Worm (Caenorhabditis elegans): ENCODE results near the gene npr-17.

npr-17 gene

DNA sequence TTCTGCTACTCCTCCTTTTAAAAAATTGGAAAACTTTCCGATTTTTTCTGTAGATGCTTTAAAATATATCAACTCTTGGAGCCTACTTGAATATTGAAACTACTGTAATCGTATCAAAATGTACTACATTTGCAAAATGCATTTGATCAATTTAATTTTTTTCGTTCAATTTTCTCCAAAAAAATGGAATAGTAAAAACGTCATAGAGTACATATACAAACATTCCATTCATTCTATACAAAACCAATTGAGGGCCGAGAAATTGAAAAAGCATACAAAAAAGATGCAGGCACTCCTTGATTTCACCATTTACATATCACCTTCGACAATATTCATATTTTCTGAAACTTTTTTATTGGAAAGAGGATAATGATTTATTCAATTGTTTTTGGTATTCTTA, 7.8 kb upstream of the npr-17 start, which contains the start of gene C06G4.6:
Gene C06G4.6, plus strand, starts transcription at position 301 of the 400 bp plus-strand sequence.
- TF ChIP-seq T22C8.4 (GFP tag; IDR thresholded peaks at IDR 0.05) (no peak), ztf-29 (GFP tag; IDR thresholded peaks at IDR 0.05) (no peak), flt-1 (GFP tag; IDR thresholded peaks at IDR 0.05) (no peak), klf-2 (GFP tag; conservative IDR thresholded peaks at IDR 0.05) (no peak), med-1 (GFP tag; optimal IDR thresholded peaks at IDR 0.05; ENCODE audit: insufficient read depth) (no peak), cog-1 (tag; optimal IDR thresholded peaks at IDR 0.05) (no peak), tab-1 (GFP tag; IDR thresholded peaks at IDR 0.05) (no peak), ref-1 (GFP tag; conservative IDR thresholded peaks at IDR 0.05) (no peak), ztf-23 (GFP tag; IDR thresholded peaks at IDR 0.05) (no peak)

DNA sequence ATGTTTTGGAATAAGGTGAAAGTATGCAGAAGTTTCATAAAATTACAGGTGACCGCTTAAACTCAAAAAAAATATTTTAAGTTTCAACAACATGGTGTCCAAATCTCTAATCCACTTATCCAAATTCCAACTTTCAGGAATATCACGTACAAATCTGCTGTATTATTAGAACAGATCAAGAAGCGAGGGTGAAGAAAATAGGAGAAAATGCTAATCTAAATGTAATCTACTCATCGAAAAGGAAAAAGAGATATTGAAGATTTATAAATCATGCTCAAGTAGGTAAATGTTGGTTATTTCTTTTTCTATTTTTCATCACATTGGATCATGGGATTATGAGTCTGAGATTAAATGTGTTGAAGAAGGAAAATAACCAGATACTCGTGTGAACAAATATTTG, 5.3 kb upstream of the npr-17 start:
- no peak for TF ChIP-seq cog-1 (tag; optimal IDR thresholded peaks at IDR 0.05)

DNA sequence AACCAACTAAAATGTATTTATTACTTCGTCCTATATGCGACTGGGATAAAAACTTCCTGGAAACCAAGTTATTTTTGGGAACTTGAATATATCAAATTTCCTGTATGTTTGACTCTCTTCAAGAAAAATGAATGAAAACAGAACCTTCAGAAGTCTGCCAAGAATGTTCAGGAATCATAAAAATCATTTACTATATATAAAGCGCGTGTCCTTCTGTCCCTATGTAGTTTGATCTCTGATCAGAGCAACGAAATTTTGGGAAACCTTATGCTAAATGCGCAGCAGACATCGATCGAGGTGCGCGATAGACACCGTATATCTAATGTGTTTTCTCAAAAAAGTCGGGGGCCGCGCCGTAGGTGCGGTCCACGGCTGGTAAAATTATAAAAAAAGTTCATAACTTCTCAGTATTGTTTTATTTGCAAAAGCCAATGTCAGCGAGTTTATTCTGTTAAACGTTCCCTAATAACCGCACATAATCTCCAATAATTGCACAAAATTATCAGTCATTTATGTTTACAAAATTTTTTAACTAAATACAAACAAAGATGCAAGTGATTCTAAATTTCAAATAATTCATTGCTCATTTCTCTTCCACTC, 1.3 kb upstream of the npr-17 start:
- no peak for TF ChIP-seq ztf-23 (GFP tag; IDR thresholded peaks at IDR 0.05)
- TF ChIP-seq tab-1 (GFP tag; IDR thresholded peaks at IDR 0.05) = no peak
- TF ChIP-seq ztf-29 (GFP tag; IDR thresholded peaks at IDR 0.05) = no peak
- TF ChIP-seq ref-1 (GFP tag; conservative IDR thresholded peaks at IDR 0.05) = no peak
- TF ChIP-seq T22C8.4 (GFP tag; IDR thresholded peaks at IDR 0.05) = no peak
- no peak for TF ChIP-seq flt-1 (GFP tag; IDR thresholded peaks at IDR 0.05)
- no peak for TF ChIP-seq med-1 (GFP tag; optimal IDR thresholded peaks at IDR 0.05; ENCODE audit: insufficient read depth)
- no peak for TF ChIP-seq klf-2 (GFP tag; conservative IDR thresholded peaks at IDR 0.05)
- TF ChIP-seq cog-1 (tag; optimal IDR thresholded peaks at IDR 0.05) = no peak

DNA sequence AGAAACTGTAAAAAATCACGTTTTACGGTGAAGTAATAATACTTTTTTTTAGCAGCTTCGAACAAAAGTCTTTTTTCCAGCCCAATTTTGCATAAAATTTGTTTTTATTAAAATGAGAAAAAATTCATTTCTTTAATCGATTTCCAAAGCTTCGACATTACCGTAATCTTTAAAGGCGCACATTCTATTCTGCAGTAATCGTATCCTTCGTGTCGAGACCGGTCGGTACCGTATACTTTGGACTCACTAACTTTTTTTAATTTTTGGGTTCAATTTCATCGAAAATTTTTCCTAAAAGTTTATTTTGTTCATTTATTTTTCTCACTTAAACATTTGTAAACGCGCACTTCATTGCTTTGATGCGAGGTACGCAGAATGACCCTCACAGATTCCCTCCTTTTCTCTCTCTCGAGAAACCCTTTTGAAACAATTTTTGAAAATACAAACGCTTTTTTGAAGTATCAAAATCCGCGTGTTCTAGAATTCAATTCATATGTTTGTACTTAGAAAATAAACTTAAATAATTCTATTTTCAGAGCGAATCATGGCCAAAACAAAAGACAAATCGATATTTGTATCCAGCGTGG, 9.6 kb downstream of the npr-17 start, which contains the start of gene hrpk-2:
Gene hrpk-2, plus strand, starts transcription at position 537 of the 587 bp plus-strand sequence.
- TF ChIP-seq T22C8.4 (GFP tag; IDR thresholded peaks at IDR 0.05) (no peak), klf-2 (GFP tag; conservative IDR thresholded peaks at IDR 0.05) (no peak), ztf-29 (GFP tag; IDR thresholded peaks at IDR 0.05) (no peak)

DNA sequence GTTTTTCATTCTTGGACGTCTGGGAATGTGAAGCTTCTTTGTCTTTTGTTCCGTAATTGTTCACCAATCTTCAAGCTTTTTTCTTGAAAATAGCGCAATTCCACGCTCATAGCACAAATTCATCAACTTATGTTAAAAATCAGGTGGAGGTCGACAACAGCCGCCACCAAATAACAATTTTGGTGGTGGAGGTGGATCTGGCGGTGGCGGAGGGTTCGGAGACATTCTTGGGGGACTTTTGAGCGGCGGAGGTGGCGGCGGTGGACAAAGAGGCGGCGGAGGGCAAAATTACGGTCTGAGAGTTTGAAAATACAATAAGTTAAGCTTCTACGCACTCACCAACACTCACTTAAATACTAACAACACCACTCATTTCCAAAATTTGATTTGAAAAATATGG, 14.3 kb downstream of the npr-17 start:
- no peak for TF ChIP-seq flt-1 (GFP tag; IDR thresholded peaks at IDR 0.05)
- TF ChIP-seq med-1 (GFP tag; optimal IDR thresholded peaks at IDR 0.05; ENCODE audit: insufficient read depth) = no peak
- TF ChIP-seq tab-1 (GFP tag; IDR thresholded peaks at IDR 0.05) = no peak
- no peak for TF ChIP-seq klf-2 (GFP tag; conservative IDR thresholded peaks at IDR 0.05)
- TF ChIP-seq cog-1 (tag; optimal IDR thresholded peaks at IDR 0.05) = no peak
- TF ChIP-seq ztf-23 (GFP tag; IDR thresholded peaks at IDR 0.05) = no peak
- no peak for TF ChIP-seq ztf-29 (GFP tag; IDR thresholded peaks at IDR 0.05)
- TF ChIP-seq ref-1 (GFP tag; conservative IDR thresholded peaks at IDR 0.05) = no peak
- no peak for TF ChIP-seq T22C8.4 (GFP tag; IDR thresholded peaks at IDR 0.05)

DNA sequence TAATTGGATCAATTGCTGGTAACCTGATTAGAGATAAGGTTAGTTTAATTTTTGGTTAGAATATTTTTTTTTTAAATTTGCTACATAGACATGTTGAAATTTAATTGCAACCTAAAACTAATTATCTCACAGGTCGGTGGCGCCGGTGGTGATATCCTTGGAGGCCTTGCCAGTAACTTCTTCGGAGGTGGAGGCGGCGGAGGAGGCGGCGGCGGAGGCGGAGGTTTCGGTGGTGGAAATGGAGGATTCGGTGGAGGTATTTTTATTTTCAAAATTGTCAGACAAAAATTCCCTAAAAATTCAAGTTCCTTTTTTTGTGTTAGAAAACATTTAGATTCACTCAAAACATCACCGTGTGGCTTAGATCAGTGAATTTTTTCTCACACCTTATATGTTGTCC, 15.0 kb downstream of the npr-17 start:
- no peak for TF ChIP-seq tab-1 (GFP tag; IDR thresholded peaks at IDR 0.05)
- TF ChIP-seq T22C8.4 (GFP tag; IDR thresholded peaks at IDR 0.05) = no peak

DNA sequence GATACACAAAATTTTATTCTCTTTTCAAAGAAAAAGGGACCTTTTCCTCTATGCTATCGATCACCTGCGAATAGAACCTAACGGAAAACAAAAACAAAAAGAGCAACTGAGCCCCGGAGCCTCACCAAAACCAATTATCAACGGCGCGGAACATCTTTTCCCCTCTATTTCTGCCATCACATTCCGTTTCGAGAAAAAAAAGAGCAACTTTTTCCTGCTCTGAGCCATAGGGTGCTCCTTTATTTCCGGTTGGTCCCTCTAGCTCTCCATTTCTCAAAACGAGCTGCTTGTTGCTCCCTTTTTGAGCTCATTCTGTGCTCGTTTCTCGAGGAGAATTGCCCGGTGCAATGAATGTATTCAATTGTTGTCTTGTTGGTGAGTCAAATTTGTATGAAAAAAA, 16.6 kb downstream of the npr-17 start, which contains the start of gene clp-1:
Gene clp-1, plus strand, starts transcription at position 301 of the 400 bp plus-strand sequence.
- no peak for TF ChIP-seq klf-2 (GFP tag; conservative IDR thresholded peaks at IDR 0.05)
- TF ChIP-seq ztf-23 (GFP tag; IDR thresholded peaks at IDR 0.05) = no peak
- no peak for TF ChIP-seq ref-1 (GFP tag; conservative IDR thresholded peaks at IDR 0.05)
- no peak for TF ChIP-seq ztf-29 (GFP tag; IDR thresholded peaks at IDR 0.05)
- no peak for TF ChIP-seq cog-1 (tag; optimal IDR thresholded peaks at IDR 0.05)
- TF ChIP-seq med-1 (GFP tag; optimal IDR thresholded peaks at IDR 0.05; ENCODE audit: insufficient read depth) = no peak
- TF ChIP-seq tab-1 (GFP tag; IDR thresholded peaks at IDR 0.05) = no peak
- TF ChIP-seq flt-1 (GFP tag; IDR thresholded peaks at IDR 0.05) = no peak
- no peak for TF ChIP-seq T22C8.4 (GFP tag; IDR thresholded peaks at IDR 0.05)

DNA sequence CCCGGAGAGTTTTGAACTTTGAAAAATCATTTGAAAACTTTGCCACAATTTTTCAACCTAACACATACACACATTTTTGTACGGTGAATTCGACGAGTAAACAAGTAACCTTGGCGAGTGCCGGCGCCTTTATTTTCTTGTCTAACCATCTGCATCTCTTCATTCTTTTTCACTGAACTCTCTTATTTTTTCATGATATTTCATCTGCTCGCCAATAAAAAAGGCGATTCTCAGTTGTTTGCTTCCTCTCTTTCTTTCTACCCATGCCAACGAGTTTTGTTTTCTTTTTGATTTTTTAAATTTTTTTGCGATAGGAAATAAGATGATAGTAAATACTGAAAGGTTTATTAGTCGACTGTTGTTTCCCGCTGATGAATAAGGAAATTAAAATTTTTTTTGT, 17.5 kb downstream of the npr-17 start:
- TF ChIP-seq cog-1 (tag; optimal IDR thresholded peaks at IDR 0.05) (no peak), med-1 (GFP tag; optimal IDR thresholded peaks at IDR 0.05; ENCODE audit: insufficient read depth) (no peak), ztf-23 (GFP tag; IDR thresholded peaks at IDR 0.05) (no peak), flt-1 (GFP tag; IDR thresholded peaks at IDR 0.05) (no peak)

DNA sequence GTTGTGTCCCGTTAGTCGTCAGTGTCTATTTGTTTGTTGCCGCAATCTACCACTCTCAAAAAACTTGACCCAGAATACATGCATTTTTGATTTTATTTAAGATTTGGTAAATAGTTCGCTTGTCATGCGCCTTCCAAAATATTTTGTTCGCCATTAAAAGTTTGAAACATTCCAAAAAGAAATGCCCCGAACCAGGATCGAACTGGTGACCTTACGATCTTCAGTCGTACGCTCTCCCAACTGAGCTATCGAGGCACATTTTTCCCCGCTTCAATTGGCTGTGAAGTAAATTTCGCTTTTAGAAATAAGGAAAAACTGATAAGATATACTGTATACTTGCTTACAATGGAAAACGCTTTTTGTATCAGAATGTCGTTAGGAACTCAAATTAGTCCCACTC, 18.0 kb downstream of the npr-17 start:
- TF ChIP-seq klf-2 (GFP tag; conservative IDR thresholded peaks at IDR 0.05) = no peak

DNA sequence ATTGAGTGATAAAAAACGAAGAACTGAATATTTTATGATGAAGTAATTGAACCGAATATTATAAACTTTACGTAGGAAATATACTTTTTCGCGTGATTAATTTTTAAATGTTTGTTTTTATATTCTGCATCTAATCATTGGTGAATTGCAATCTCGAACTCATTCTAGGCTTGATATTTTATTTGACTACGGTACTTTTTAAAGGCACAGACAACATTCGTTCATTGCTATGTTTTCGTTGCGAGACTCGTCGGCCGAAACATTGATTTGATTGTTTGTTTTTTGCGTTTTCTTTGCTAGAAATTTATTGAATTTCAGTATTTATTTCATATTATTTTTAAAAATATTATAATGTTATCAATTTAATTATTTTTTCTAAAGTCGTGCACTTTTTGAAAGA, 18.5 kb downstream of the npr-17 start, which contains the start of gene C06G4.4:
Gene C06G4.4, minus strand, starts transcription at position 36 of the 400 bp plus-strand sequence.
- TF ChIP-seq ztf-23 (GFP tag; IDR thresholded peaks at IDR 0.05) (no peak), med-1 (GFP tag; optimal IDR thresholded peaks at IDR 0.05; ENCODE audit: insufficient read depth) (no peak), cog-1 (tag; optimal IDR thresholded peaks at IDR 0.05) (no peak), klf-2 (GFP tag; conservative IDR thresholded peaks at IDR 0.05) (no peak), ztf-29 (GFP tag; IDR thresholded peaks at IDR 0.05) (no peak), ref-1 (GFP tag; conservative IDR thresholded peaks at IDR 0.05) (no peak), flt-1 (GFP tag; IDR thresholded peaks at IDR 0.05) (no peak), tab-1 (GFP tag; IDR thresholded peaks at IDR 0.05) (no peak), T22C8.4 (GFP tag; IDR thresholded peaks at IDR 0.05) (no peak)

DNA sequence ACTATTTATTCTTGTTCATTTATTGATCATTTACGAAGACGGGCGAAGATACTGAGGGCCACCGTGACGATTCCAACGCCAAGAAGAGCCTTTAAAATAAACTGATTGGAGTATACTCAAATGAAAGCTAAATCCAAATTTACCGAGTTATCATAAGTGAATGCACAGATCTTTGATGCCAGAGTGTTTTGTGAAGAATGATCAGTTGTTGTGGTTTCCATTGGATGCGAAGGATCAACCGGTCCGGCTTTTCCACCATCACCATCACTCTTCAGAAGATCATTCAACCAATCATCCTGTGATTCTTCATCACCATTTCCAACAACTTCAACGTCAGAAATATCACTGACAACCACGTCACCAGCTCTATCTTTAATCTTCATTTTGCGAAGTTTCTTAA, 19.0 kb downstream of the npr-17 start:
- no peak for TF ChIP-seq cog-1 (tag; optimal IDR thresholded peaks at IDR 0.05)
- no peak for TF ChIP-seq klf-2 (GFP tag; conservative IDR thresholded peaks at IDR 0.05)
- no peak for TF ChIP-seq flt-1 (GFP tag; IDR thresholded peaks at IDR 0.05)
- TF ChIP-seq med-1 (GFP tag; optimal IDR thresholded peaks at IDR 0.05; ENCODE audit: insufficient read depth) = no peak
- TF ChIP-seq ref-1 (GFP tag; conservative IDR thresholded peaks at IDR 0.05) = no peak
- TF ChIP-seq tab-1 (GFP tag; IDR thresholded peaks at IDR 0.05) = no peak
- no peak for TF ChIP-seq ztf-29 (GFP tag; IDR thresholded peaks at IDR 0.05)
- no peak for TF ChIP-seq T22C8.4 (GFP tag; IDR thresholded peaks at IDR 0.05)
- TF ChIP-seq ztf-23 (GFP tag; IDR thresholded peaks at IDR 0.05) = no peak

Measured in whole organism, midembryonic.